5 fruit fly cellular contexts compared by ENCODE assay signal in genomic region chr3L:15535228-15535598, dm6.
A peak's percentile ranks its signal among the peaks of the same experiment; 100 is the strongest.
TF ChIP-seq lines count a peak whose summit lies in the region.

Gene CrebA (plus strand): TSS chr3L:15535395.

- TF ChIP-seq CTCF in whole organism, embryonic (GFP tag; optimal IDR thresholded peaks at IDR 0.05; lab: Kevin White, UChicago) = no peak

TF ChIP-seq in whole organism, adult, 20 proteins besides CTCF, POLR2A, EP300 and RAD21:
- TF ChIP-seq kay (GFP tag; lab: Kevin White, UChicago; ENCODE audit: borderline replicate concordance) = peak; percentile 21
- no peak for TF ChIP-seq tj (GFP tag; optimal IDR thresholded peaks at IDR 0.05; lab: Kevin White, UChicago)
- no peak for TF ChIP-seq Mnt (GFP tag; optimal IDR thresholded peaks at IDR 0.05; lab: Kevin White, UChicago)
- no peak for TF ChIP-seq Crg-1 (GFP tag; optimal IDR thresholded peaks at IDR 0.05; lab: Kevin White, UChicago)

TF ChIP-seq in whole organism, embryonic, 481 proteins besides CTCF, POLR2A, EP300 and RAD21 (continues in another document):
- TF ChIP-seq CG7745 (tag; optimal IDR thresholded peaks at IDR 0.05; lab: Kevin White, UChicago) (peak; percentile 4), HLHmδ (GFP tag; optimal IDR thresholded peaks at IDR 0.05; lab: Kevin White, UChicago) (peak; percentile 40), ci (GFP tag; IDR thresholded peaks at IDR 0.05; lab: Robert Waterston, UW) (peak; percentile 36; the same call in 1 of the 3 replicates), CG10321 (GFP tag; IDR thresholded peaks at IDR 0.05; lab: Robert Waterston, UW) (peak; percentile 55; the same call in 1 of the 2 replicates), CG11093 (GFP tag; IDR thresholded peaks at IDR 0.05; lab: Robert Waterston, UW) (no peak), Scr (GFP tag; IDR thresholded peaks at IDR 0.05; lab: Robert Waterston, UW; ENCODE audit: partially characterized antibody) (peak; percentile 21; the same call in 1 of the 2 replicates), Mad (GFP tag; optimal IDR thresholded peaks at IDR 0.05; lab: Kevin White, UChicago) (no peak), CG34224 (GFP tag; IDR thresholded peaks at IDR 0.05; lab: Robert Waterston, UW; ENCODE audit: partially characterized antibody) (no peak), z (GFP tag; IDR thresholded peaks at IDR 0.05; lab: Robert Waterston, UW) (no peak), Jarid2 (GFP tag; optimal IDR thresholded peaks at IDR 0.05; lab: Kevin White, UChicago) (peak; percentile 81), yki (optimal IDR thresholded peaks at IDR 0.05; lab: Kevin White, UChicago) (peak; percentile 70), CG42726 (GFP tag; IDR thresholded peaks at IDR 0.05; lab: Robert Waterston, UW; ENCODE audit: partially characterized antibody) (peak; percentile 7; the same call in 1 of the 2 replicates), Dip3 (GFP tag; optimal IDR thresholded peaks at IDR 0.05; lab: Kevin White, UChicago) (no peak), CG11723 (GFP tag; optimal IDR thresholded peaks at IDR 0.05; lab: Kevin White, UChicago) (no peak), ind (GFP tag; optimal IDR thresholded peaks at IDR 0.05; lab: Kevin White, UChicago) (no peak), Ada2b (GFP tag; IDR thresholded peaks at IDR 0.05; lab: Robert Waterston, UW) (no peak), Med (GFP tag; lab: Kevin White, UChicago) (peak; percentile 15), D19A (tag; optimal IDR thresholded peaks at IDR 0.05; lab: Kevin White, UChicago) (no peak), Dbx (GFP tag; IDR thresholded peaks at IDR 0.05; lab: Robert Waterston, UW) (0 out of 3 replicates have a peak, but pooled peaks have one; percentile 10), CG3726 (GFP tag; IDR thresholded peaks at IDR 0.05; lab: Robert Waterston, UW) (no peak), shn (GFP tag; optimal IDR thresholded peaks at IDR 0.05; lab: Kevin White, UChicago) (no peak)

TF ChIP-seq in whole organism, prepupa, 60 proteins besides CTCF, POLR2A, EP300 and RAD21:
- TF ChIP-seq CG1621 (tag; optimal IDR thresholded peaks at IDR 0.05; lab: Kevin White, UChicago) (peak; percentile 17), CG6163 (GFP tag; IDR thresholded peaks at IDR 0.05; lab: Robert Waterston, UW) (peak; percentile 18; the same call in 1 of the 3 replicates), CG6276 (GFP tag; optimal IDR thresholded peaks at IDR 0.05; lab: Kevin White, UChicago) (no peak), eg (GFP tag; IDR thresholded peaks at IDR 0.05; lab: Robert Waterston, UW) (peak; percentile 13; the same call in 2 of the 3 replicates)

TF ChIP-seq in whole organism, pupa, 21 proteins besides CTCF, POLR2A, EP300 and RAD21:
- TF ChIP-seq CG32121 (GFP tag; IDR thresholded peaks at IDR 0.05; lab: Robert Waterston, UW) (peak; percentile 11; the same call in 1 of the 2 replicates), CG17806 (tag; optimal IDR thresholded peaks at IDR 0.05; lab: Kevin White, UChicago) (no peak), CG8301 (tag; optimal IDR thresholded peaks at IDR 0.05; lab: Kevin White, UChicago) (no peak), CG9948 (tag; optimal IDR thresholded peaks at IDR 0.05; lab: Kevin White, UChicago) (no peak), CG12605 (GFP tag; IDR thresholded peaks at IDR 0.05; lab: Robert Waterston, UW) (peak; percentile 88), gl (tag; optimal IDR thresholded peaks at IDR 0.05; lab: Kevin White, UChicago) (no peak), Pif1A (GFP tag; optimal IDR thresholded peaks at IDR 0.05; lab: Kevin White, UChicago) (no peak), Ets98B (GFP tag; IDR thresholded peaks at IDR 0.05; lab: Robert Waterston, UW) (peak; percentile 41; the same call in 1 of the 2 replicates), CG8159 (tag; optimal IDR thresholded peaks at IDR 0.05; lab: Kevin White, UChicago) (no peak), Snoo (tag; optimal IDR thresholded peaks at IDR 0.05; lab: Kevin White, UChicago) (no peak), CG4496 (GFP tag; IDR thresholded peaks at IDR 0.05; lab: Robert Waterston, UW) (peak; percentile 56)

TF ChIP-seq in whole organism, wandering third instar larva, 38 proteins besides CTCF, POLR2A, EP300 and RAD21:
- peak; percentile 80 for TF ChIP-seq Hr83 (GFP tag; optimal IDR thresholded peaks at IDR 0.05; lab: Kevin White, UChicago; ENCODE audit: poor library complexity, severe bottlenecking)
- TF ChIP-seq dl (GFP tag; optimal IDR thresholded peaks at IDR 0.05; lab: Kevin White, UChicago; ENCODE audit: insufficient read depth in 1 of 2, partially characterized antibody in 2 of 2) = peak; percentile 83 to 89
- TF ChIP-seq pan (optimal IDR thresholded peaks at IDR 0.05; lab: Kevin White, UChicago) = no peak
- TF ChIP-seq psq (GFP tag; optimal IDR thresholded peaks at IDR 0.05; lab: Kevin White, UChicago) = no peak
- TF ChIP-seq Hr78 (GFP tag; optimal IDR thresholded peaks at IDR 0.05; lab: Kevin White, UChicago) = no peak
- no peak for TF ChIP-seq Rel (GFP tag; optimal IDR thresholded peaks at IDR 0.05; lab: Kevin White, UChicago)
- TF ChIP-seq Rel (tag; optimal IDR thresholded peaks at IDR 0.05; lab: Kevin White, UChicago) = peak; percentile 18
- peak; percentile 91 for TF ChIP-seq Dif (GFP tag; optimal IDR thresholded peaks at IDR 0.05; lab: Kevin White, UChicago; ENCODE audit: partially characterized antibody)
- TF ChIP-seq sv (GFP tag; optimal IDR thresholded peaks at IDR 0.05; lab: Kevin White, UChicago) = no peak
- no peak for TF ChIP-seq Sp1 (GFP tag; optimal IDR thresholded peaks at IDR 0.05; lab: Kevin White, UChicago)
- TF ChIP-seq CG9705 (GFP tag; optimal IDR thresholded peaks at IDR 0.05; lab: Kevin White, UChicago) = no peak
- TF ChIP-seq CrebA (GFP tag; optimal IDR thresholded peaks at IDR 0.05; lab: Kevin White, UChicago; ENCODE audit: borderline replicate concordance) = no peak
- TF ChIP-seq foxo (GFP tag; optimal IDR thresholded peaks at IDR 0.05; lab: Kevin White, UChicago) = no peak
- no peak for TF ChIP-seq h (GFP tag; optimal IDR thresholded peaks at IDR 0.05; lab: Kevin White, UChicago)
- peak; percentile 81 for TF ChIP-seq Vsx2 (GFP tag; optimal IDR thresholded peaks at IDR 0.05; lab: Kevin White, UChicago; ENCODE audit: partially characterized antibody)
- no peak for TF ChIP-seq rgr (GFP tag; optimal IDR thresholded peaks at IDR 0.05; lab: Kevin White, UChicago)
- TF ChIP-seq dsf (GFP tag; optimal IDR thresholded peaks at IDR 0.05; lab: Kevin White, UChicago; ENCODE audit: borderline replicate concordance) = no peak
- peak; percentile 31 for TF ChIP-seq sage (GFP tag; optimal IDR thresholded peaks at IDR 0.05; lab: Kevin White, UChicago)
- no peak for TF ChIP-seq GATAd (GFP tag; optimal IDR thresholded peaks at IDR 0.05; lab: Kevin White, UChicago)
TF ChIP-seq in whole organism, wandering third instar larva: peak in this region for 6.
